Worm (Caenorhabditis elegans): Measurements from ENCODE around the gene rpb-12.

rpb-12 gene

DNA sequence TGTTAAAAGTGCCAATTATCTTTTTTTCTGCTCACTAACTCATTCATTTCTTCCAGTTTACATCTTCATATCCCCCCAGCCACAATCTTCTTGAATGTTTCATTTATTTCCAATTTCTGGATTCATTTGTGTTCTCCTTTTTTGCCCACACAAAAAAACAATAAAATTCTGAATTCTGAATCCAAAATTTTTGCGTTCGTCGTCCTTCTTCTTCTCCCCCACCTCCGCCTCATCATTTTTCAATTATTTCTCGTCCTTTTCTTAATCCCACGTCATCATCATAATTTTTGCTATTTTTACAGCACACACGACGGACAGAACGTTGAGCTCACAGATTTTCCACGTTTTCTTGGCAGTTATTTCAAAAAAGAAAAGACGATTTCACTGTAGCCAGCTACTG, 37.9 kb upstream of the rpb-12 start, which contains the start of gene C07C7.1:
Gene C07C7.1 (plus strand): TSS at position 301 of the 400 bp plus-strand sequence.
- TF ChIP-seq mep-1 (tag; optimal IDR thresholded peaks at IDR 0.05) = no peak
- no peak for TF ChIP-seq ceh-83 (GFP tag; optimal IDR thresholded peaks at IDR 0.05)
- TF ChIP-seq hlh-1 (tag; optimal IDR thresholded peaks at IDR 0.05) = no peak
- no peak for TF ChIP-seq nhr-237 (tag; optimal IDR thresholded peaks at IDR 0.05)
- no peak for TF ChIP-seq mls-2 (tag; optimal IDR thresholded peaks at IDR 0.05)
- no peak for TF ChIP-seq elt-1 (tag; optimal IDR thresholded peaks at IDR 0.05; ENCODE audit: borderline replicate concordance, insufficient read depth)

DNA sequence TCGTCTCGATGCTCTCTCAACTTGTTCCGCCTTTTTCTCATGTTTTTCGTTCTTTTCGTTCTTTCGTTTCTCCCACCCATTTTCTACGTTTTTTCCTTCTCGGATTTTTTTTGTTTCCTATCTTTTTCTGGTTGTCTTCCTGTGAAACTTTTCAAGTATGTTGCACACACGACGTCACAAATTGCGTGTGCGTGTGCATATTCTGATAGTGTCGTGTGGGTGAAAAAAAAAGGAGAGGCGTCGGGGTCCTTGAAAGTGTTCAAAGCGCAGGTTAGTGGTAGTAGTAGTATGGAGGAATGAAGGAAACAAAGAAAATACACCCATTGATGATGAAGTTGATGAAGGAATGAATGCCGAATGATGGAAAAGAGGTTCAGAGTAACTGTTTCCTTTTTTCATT, 23.1 kb upstream of the rpb-12 start:
- no peak for TF ChIP-seq unc-39 (tag; optimal IDR thresholded peaks at IDR 0.05)
- TF ChIP-seq unc-62 (GFP tag; optimal IDR thresholded peaks at IDR 0.05) = no peak
- no peak for TF ChIP-seq bed-3 (GFP tag; optimal IDR thresholded peaks at IDR 0.05)
- no peak for TF ChIP-seq ceh-43 (GFP tag; optimal IDR thresholded peaks at IDR 0.05)
- TF ChIP-seq ham-2 (GFP tag; optimal IDR thresholded peaks at IDR 0.05) = no peak
- no peak for TF ChIP-seq blmp-1 (tag; optimal IDR thresholded peaks at IDR 0.05)
- TF ChIP-seq cnd-1 (tag; optimal IDR thresholded peaks at IDR 0.05) = no peak
- no peak for TF ChIP-seq ceh-39 (tag; optimal IDR thresholded peaks at IDR 0.05)
- TF ChIP-seq flh-1 (GFP tag; optimal IDR thresholded peaks at IDR 0.05) = no peak
- no peak for TF ChIP-seq lin-13 (tag; optimal IDR thresholded peaks at IDR 0.05)
- TF ChIP-seq drap-1 (GFP tag; optimal IDR thresholded peaks at IDR 0.05) = no peak
- no peak for TF ChIP-seq ceh-83 (GFP tag; optimal IDR thresholded peaks at IDR 0.05)
- TF ChIP-seq M03D4.4 (tag; optimal IDR thresholded peaks at IDR 0.05) = no peak
- no peak for TF ChIP-seq elt-3 (tag; optimal IDR thresholded peaks at IDR 0.05)
- TF ChIP-seq mep-1 (tag; optimal IDR thresholded peaks at IDR 0.05) = no peak

ce11 chrIV:9165681-9166080, 19.0 kb upstream of the rpb-12 start, which contains the start of gene C07C7.3:
Gene C07C7.3, plus strand, starts transcription at chrIV:9166051.
- TF ChIP-seq sptf-1 (tag; optimal IDR thresholded peaks at IDR 0.05) = no peak
- TF ChIP-seq ceh-43 (GFP tag; optimal IDR thresholded peaks at IDR 0.05) = no peak
- no peak for TF ChIP-seq mab-5 (tag; optimal IDR thresholded peaks at IDR 0.05)
- no peak for TF ChIP-seq M03D4.4 (tag; optimal IDR thresholded peaks at IDR 0.05)
- TF ChIP-seq nhr-237 (tag; optimal IDR thresholded peaks at IDR 0.05) = no peak
- TF ChIP-seq elt-1 (tag; optimal IDR thresholded peaks at IDR 0.05; ENCODE audit: borderline replicate concordance, insufficient read depth) = no peak
- no peak for TF ChIP-seq snpc-4 (tag; optimal IDR thresholded peaks at IDR 0.05)
- no peak for TF ChIP-seq blmp-1 (tag; optimal IDR thresholded peaks at IDR 0.05)
- TF ChIP-seq sem-2 (GFP tag; optimal IDR thresholded peaks at IDR 0.05) = no peak
- TF ChIP-seq flh-1 (GFP tag; optimal IDR thresholded peaks at IDR 0.05) = no peak
- TF ChIP-seq lin-32 (GFP tag; optimal IDR thresholded peaks at IDR 0.05) = no peak
- TF ChIP-seq unc-62 (GFP tag; optimal IDR thresholded peaks at IDR 0.05) = no peak
- TF ChIP-seq lsy-2 (tag; optimal IDR thresholded peaks at IDR 0.05) = no peak
- TF ChIP-seq ces-1 (GFP tag; optimal IDR thresholded peaks at IDR 0.05) = no peak
- TF ChIP-seq ztf-11 (tag; optimal IDR thresholded peaks at IDR 0.05) = no peak
- TF ChIP-seq ham-2 (GFP tag; optimal IDR thresholded peaks at IDR 0.05) = no peak

ce11 chrIV:9165027-9165426, 18.4 kb upstream of the rpb-12 start, which contains the start of gene pcp-2:
Gene pcp-2, minus strand, starts transcription at chrIV:9165127.
- TF ChIP-seq nhr-28 (tag; optimal IDR thresholded peaks at IDR 0.05) (no peak), nhr-2 (tag; optimal IDR thresholded peaks at IDR 0.05) (no peak), mab-5 (tag; optimal IDR thresholded peaks at IDR 0.05) (no peak), lsy-2 (tag; optimal IDR thresholded peaks at IDR 0.05) (no peak), ceh-43 (GFP tag; optimal IDR thresholded peaks at IDR 0.05) (no peak)

DNA sequence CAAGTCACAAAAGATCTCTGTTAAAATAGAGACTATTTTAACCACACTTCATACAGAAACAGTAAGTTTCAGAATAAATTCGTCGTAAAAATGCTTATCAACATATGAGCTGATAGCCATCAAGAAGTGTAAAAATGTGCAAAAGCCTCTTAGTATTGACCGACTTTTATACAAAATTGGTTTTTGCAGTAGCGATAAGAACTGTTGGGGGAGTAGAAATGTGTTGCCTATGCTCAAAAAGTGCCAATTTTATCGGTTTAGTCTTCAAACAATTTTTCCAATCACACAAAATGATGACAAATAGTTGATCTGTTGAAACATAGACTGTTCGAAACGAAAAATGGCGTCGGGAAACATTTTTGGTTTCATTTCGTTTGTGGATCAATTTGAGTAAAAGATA, 13.2 kb upstream of the rpb-12 start:
- no peak for TF ChIP-seq bed-3 (GFP tag; optimal IDR thresholded peaks at IDR 0.05)
- TF ChIP-seq M03D4.4 (tag; optimal IDR thresholded peaks at IDR 0.05) = no peak
- TF ChIP-seq unc-39 (tag; optimal IDR thresholded peaks at IDR 0.05) = no peak
- TF ChIP-seq nhr-28 (tag; optimal IDR thresholded peaks at IDR 0.05) = no peak
- TF ChIP-seq snpc-4 (tag; optimal IDR thresholded peaks at IDR 0.05) = no peak
- TF ChIP-seq mep-1 (tag; optimal IDR thresholded peaks at IDR 0.05) = no peak
- no peak for TF ChIP-seq hlh-1 (tag; optimal IDR thresholded peaks at IDR 0.05)
- TF ChIP-seq ceh-83 (GFP tag; optimal IDR thresholded peaks at IDR 0.05) = no peak
- TF ChIP-seq mab-5 (tag; optimal IDR thresholded peaks at IDR 0.05) = no peak
- TF ChIP-seq lin-32 (GFP tag; optimal IDR thresholded peaks at IDR 0.05) = no peak
- TF ChIP-seq nhr-2 (tag; optimal IDR thresholded peaks at IDR 0.05) = no peak
- no peak for TF ChIP-seq lin-13 (tag; optimal IDR thresholded peaks at IDR 0.05)
- TF ChIP-seq sem-2 (GFP tag; optimal IDR thresholded peaks at IDR 0.05) = no peak
- no peak for TF ChIP-seq mls-2 (tag; optimal IDR thresholded peaks at IDR 0.05)
- TF ChIP-seq flh-1 (GFP tag; optimal IDR thresholded peaks at IDR 0.05) = no peak

Measured in whole organism, mixed stage, embryonic.